Fruit fly (Drosophila melanogaster) whole organism, embryonic: ENCODE measurements around the gene Zip88E.

Source experiments
- ATbp ChIP-seq: fragments of 200-800 bp; sonication (Bioruptor generic); optimal IDR thresholded peaks from 2 replicates; lab custom pipeline; 2017; ENCODE audit warnings: missing biosample characterization, mild to moderate bottlenecking, missing genetic modification characterization, missing genetic modification reagents
- BtbVII ChIP-seq: fragments of 200-800 bp; sonication (Bioruptor generic); optimal IDR thresholded peaks from 3 replicates; lab custom pipeline; 2017; ENCODE audit warnings: missing biosample characterization, mild to moderate bottlenecking, missing genetic modification characterization
- CG10366 ChIP-seq: fragments of 200-800 bp; sonication (Bioruptor generic); IDR thresholded peaks from 2 replicates; pipeline ENCODE4 v1.3.6; 2022; ENCODE audit warnings: missing biosample characterization, missing genetic modification characterization
- CG11560 ChIP-seq: fragments of 200-800 bp; sonication (Bioruptor generic); IDR thresholded peaks from 3 replicates; pipeline ENCODE4 v1.3.6; 2022; ENCODE audit warnings: missing biosample characterization, missing genetic modification characterization
- CG11723 ChIP-seq: fragments of 200-800 bp; sonication (Bioruptor generic); optimal IDR thresholded peaks from 2 replicates; lab custom pipeline; 2017; ENCODE audit warnings: missing biosample characterization, mild to moderate bottlenecking, missing genetic modification characterization
- CG12236 ChIP-seq: fragments of 200-800 bp; sonication (Bioruptor generic); optimal IDR thresholded peaks from 2 replicates; lab custom pipeline; 2016; ENCODE audit warnings: missing biosample characterization, missing genetic modification characterization
- CG13624 ChIP-seq: fragments of 200-800 bp; sonication (Bioruptor generic); optimal IDR thresholded peaks from 2 replicates; lab custom pipeline; 2016; ENCODE audit warnings: missing biosample characterization, missing genetic modification characterization
- CG14965 ChIP-seq: fragments of 200-800 bp; sonication (Bioruptor generic); optimal IDR thresholded peaks from 2 replicates; lab custom pipeline; 2016; ENCODE audit warnings: missing biosample characterization, missing genetic modification characterization, borderline replicate concordance
- CG15073 ChIP-seq: fragments of 200-800 bp; sonication (Bioruptor generic); optimal IDR thresholded peaks from 2 replicates; lab custom pipeline; 2016; ENCODE audit warnings: missing biosample characterization, missing genetic modification characterization
- CG15479 ChIP-seq: fragments of 200-800 bp; sonication (Bioruptor generic); optimal IDR thresholded peaks from 3 replicates; lab custom pipeline; 2019; ENCODE audit warnings: missing biosample characterization, mild to moderate bottlenecking, missing genetic modification characterization, moderate library complexity
- CG15514 ChIP-seq: fragments of 200-800 bp; sonication (Bioruptor generic); optimal IDR thresholded peaks from 3 replicates; lab custom pipeline; 2017; ENCODE audit warnings: missing biosample characterization, missing genetic modification characterization, mild to moderate bottlenecking, moderate library complexity, missing genetic modification reagents
- CG17328 ChIP-seq: fragments of 200-800 bp; sonication (Bioruptor generic); IDR thresholded peaks from 2 replicates; pipeline ENCODE4 v1.3.6; 2022; ENCODE audit warnings: missing biosample characterization, missing genetic modification characterization
- CG31224 ChIP-seq: fragments of 200-800 bp; sonication (Bioruptor generic); IDR thresholded peaks from 2 replicates; pipeline ENCODE4 v1.3.6; 2022; ENCODE audit warnings: missing biosample characterization, missing genetic modification characterization
- CG3163 ChIP-seq: fragments of 200-800 bp; sonication (Bioruptor generic); optimal IDR thresholded peaks from 3 replicates; lab custom pipeline; 2016; ENCODE audit warnings: missing biosample characterization, missing genetic modification characterization
- CG32772 ChIP-seq: fragments of 200-800 bp; sonication (Bioruptor generic); IDR thresholded peaks from 2 replicates; pipeline ENCODE4 v1.3.6; 2022; ENCODE audit warnings: missing biosample characterization, missing genetic modification characterization
- CG34224 ChIP-seq: fragments of 200-800 bp; sonication (Bioruptor generic); IDR thresholded peaks from 3 replicates; pipeline ENCODE4 v1.3.6; 2022; ENCODE audit warnings: missing biosample characterization, missing genetic modification characterization; ENCODE audit not compliant: partially characterized antibody
- CG34422 ChIP-seq: fragments of 200-800 bp; sonication (Bioruptor generic); IDR thresholded peaks from 3 replicates; pipeline ENCODE4 v1.3.6; 2022; ENCODE audit warnings: missing biosample characterization, missing genetic modification characterization
- CG43689 ChIP-seq: fragments of 200-800 bp; sonication (Bioruptor generic); IDR thresholded peaks from 2 replicates; pipeline ENCODE4 v1.3.6; 2022; ENCODE audit warnings: missing biosample characterization, missing genetic modification characterization
- CG4820 ChIP-seq: fragments of 200-800 bp; sonication (Bioruptor generic); optimal IDR thresholded peaks from 3 replicates; lab custom pipeline; 2016; ENCODE audit warnings: missing biosample characterization, missing genetic modification characterization
- CG7745 ChIP-seq: fragments of 200-800 bp; sonication (Bioruptor generic); optimal IDR thresholded peaks from 2 replicates; lab custom pipeline; 2018; ENCODE audit warnings: missing biosample characterization, mild to moderate bottlenecking, missing genetic modification characterization, moderate library complexity
- CG8924 ChIP-seq: fragments of 200-800 bp; optimal IDR thresholded peaks from 3 replicates; lab custom pipeline; 2019; ENCODE audit warnings: missing biosample characterization, mild to moderate bottlenecking, missing genetic modification characterization, moderate library complexity
- CG9932 ChIP-seq: fragments of 200-800 bp; sonication (Bioruptor generic); IDR thresholded peaks from 2 replicates; pipeline ENCODE4 v1.3.6; 2022; ENCODE audit warnings: missing biosample characterization, missing genetic modification characterization
- CHES-1-like ChIP-seq: fragments of 200-800 bp; sonication (Bioruptor generic); optimal IDR thresholded peaks from 2 replicates; lab custom pipeline; 2016; ENCODE audit warnings: missing biosample characterization, missing genetic modification characterization
- CoRest ChIP-seq: fragments of 200-800 bp; sonication (Bioruptor generic); optimal IDR thresholded peaks from 3 replicates; lab custom pipeline; 2018; ENCODE audit warnings: missing biosample characterization, mild to moderate bottlenecking, missing genetic modification characterization, moderate library complexity
- CrebB ChIP-seq: fragments of 200-800 bp; sonication (Bioruptor generic); optimal IDR thresholded peaks from 3 replicates; lab custom pipeline; 2018; ENCODE audit warnings: missing biosample characterization, mild to moderate bottlenecking, missing genetic modification characterization
- D ChIP-seq, 2 experiments: fragments of 200-800 bp in 1 of 2; fragments of >200 bp in 1 of 2; sonication (Bioruptor generic) in 1 of 2; optimal IDR thresholded peaks; 2 replicates in 1 of 2; 3 replicates in 1 of 2; lab custom pipeline; 2017; ENCODE audit warnings: mild to moderate bottlenecking in 1 of 2, missing biosample characterization in 1 of 2, missing genetic modification characterization in 1 of 2, missing genetic modification reagents in 1 of 2
- Dek ChIP-seq: fragments of 200-800 bp; sonication (Bioruptor generic); optimal IDR thresholded peaks from 3 replicates; lab custom pipeline; 2019; ENCODE audit warnings: missing biosample characterization, mild to moderate bottlenecking, missing genetic modification characterization, moderate library complexity
- Dp ChIP-seq: fragments of 200-800 bp; sonication (Bioruptor generic); optimal IDR thresholded peaks from 2 replicates; lab custom pipeline; 2018; ENCODE audit warnings: missing biosample characterization, mild to moderate bottlenecking, missing genetic modification characterization, moderate library complexity
- E2f1 ChIP-seq: fragments of 200-800 bp; sonication (Bioruptor generic); IDR thresholded peaks from 2 replicates; pipeline ENCODE4 v1.3.6; 2022; ENCODE audit warnings: missing biosample characterization, missing genetic modification characterization
- ERR ChIP-seq: fragments of 200-800 bp; sonication (Bioruptor generic); optimal IDR thresholded peaks from 2 replicates; lab custom pipeline; 2016; ENCODE audit warnings: missing biosample characterization, missing genetic modification characterization
- Elba2 ChIP-seq: fragments of 200-800 bp; sonication (Bioruptor generic); optimal IDR thresholded peaks from 3 replicates; lab custom pipeline; 2016; ENCODE audit warnings: missing biosample characterization, missing genetic modification characterization
- NC2α ChIP-seq: fragments of 200-800 bp; sonication (Bioruptor generic); optimal IDR thresholded peaks from 2 replicates; lab custom pipeline; 2016; ENCODE audit warnings: missing biosample characterization, missing genetic modification characterization
- Optix ChIP-seq: fragments of 200-800 bp; sonication (Bioruptor generic); IDR thresholded peaks from 3 replicates; pipeline ENCODE4 v1.3.6; 2022; ENCODE audit warnings: missing biosample characterization, missing genetic modification characterization
- Ssrp ChIP-seq: fragments of 200-800 bp; sonication (Bioruptor generic); optimal IDR thresholded peaks from 2 replicates; lab custom pipeline; 2018; ENCODE audit warnings: missing biosample characterization, mild to moderate bottlenecking, missing genetic modification characterization, moderate library complexity
- Taf1 ChIP-seq: fragments of 200-800 bp; sonication (Bioruptor generic); IDR thresholded peaks from 2 replicates; pipeline ENCODE4 v1.3.6; 2022; ENCODE audit warnings: missing biosample characterization, missing genetic modification characterization
- crol ChIP-seq: fragments of 200-800 bp; sonication (Bioruptor generic); IDR thresholded peaks from 2 replicates; pipeline ENCODE4 v1.3.6; 2022; ENCODE audit warnings: missing biosample characterization, missing genetic modification characterization
- dan ChIP-seq: fragments of 200-800 bp; sonication (Bioruptor generic); IDR thresholded peaks from 2 replicates; pipeline ENCODE4 v1.3.6; 2022; ENCODE audit warnings: missing biosample characterization, missing genetic modification characterization
- dmrt99B ChIP-seq: fragments of 200-800 bp; sonication (Bioruptor generic); optimal IDR thresholded peaks from 2 replicates; lab custom pipeline; 2018; ENCODE audit warnings: missing biosample characterization, mild to moderate bottlenecking, missing genetic modification characterization, moderate library complexity
- fu2 ChIP-seq: fragments of 200-800 bp; sonication (Bioruptor generic); optimal IDR thresholded peaks from 2 replicates; lab custom pipeline; 2016; ENCODE audit warnings: missing biosample characterization, missing genetic modification characterization
- gce ChIP-seq: fragments of 200-800 bp; sonication (Bioruptor generic); IDR thresholded peaks from 3 replicates; pipeline ENCODE4 v1.3.6; 2022; ENCODE audit warnings: missing biosample characterization, missing genetic modification characterization
- gsb ChIP-seq: fragments of 200-800 bp; sonication (Bioruptor generic); IDR thresholded peaks from 2 replicates; pipeline ENCODE4 v1.3.6; 2022; ENCODE audit warnings: missing biosample characterization, missing genetic modification characterization
- mam ChIP-seq: fragments of 200-800 bp; sonication (Bioruptor generic); optimal IDR thresholded peaks from 3 replicates; lab custom pipeline; 2016; ENCODE audit warnings: missing biosample characterization, missing genetic modification characterization
- mld ChIP-seq: fragments of 200-800 bp; sonication (Bioruptor generic); IDR thresholded peaks from 3 replicates; pipeline ENCODE4 v1.3.6; 2022; ENCODE audit warnings: missing biosample characterization, missing genetic modification characterization; ENCODE audit not compliant: partially characterized antibody
- nom ChIP-seq: fragments of 200-800 bp; sonication (Bioruptor generic); optimal IDR thresholded peaks from 2 replicates; lab custom pipeline; 2017; ENCODE audit warnings: missing biosample characterization, missing genetic modification characterization, mild to moderate bottlenecking, moderate library complexity, missing genetic modification reagents
- odd ChIP-seq: fragments of 200-800 bp; sonication (Bioruptor generic); optimal IDR thresholded peaks from 2 replicates; lab custom pipeline; 2017; ENCODE audit warnings: missing biosample characterization, mild to moderate bottlenecking, missing genetic modification characterization
- pb ChIP-seq: fragments of 200-800 bp; sonication (Bioruptor generic); optimal IDR thresholded peaks from 3 replicates; lab custom pipeline; 2016; ENCODE audit warnings: missing biosample characterization, missing genetic modification characterization
- slp2 ChIP-seq: fragments of 200-800 bp; sonication (Bioruptor generic); optimal IDR thresholded peaks from 2 replicates; lab custom pipeline; 2016; ENCODE audit warnings: missing biosample characterization, missing genetic modification characterization
- sr ChIP-seq: fragments of 200-800 bp; sonication (Bioruptor generic); IDR thresholded peaks from 3 replicates; pipeline ENCODE4 v1.3.6; 2022; ENCODE audit warnings: missing biosample characterization, missing genetic modification characterization
- tna ChIP-seq: fragments of 200-800 bp; sonication (Bioruptor generic); IDR thresholded peaks from 2 replicates; pipeline ENCODE4 v1.3.6; 2022; ENCODE audit warnings: missing biosample characterization, missing genetic modification characterization; ENCODE audit not compliant: partially characterized antibody
- twi ChIP-seq: fragments of 200-800 bp; optimal IDR thresholded peaks from 2 replicates; lab custom pipeline; 2019; ENCODE audit warnings: missing biosample characterization, mild to moderate bottlenecking, missing genetic modification characterization, moderate library complexity
- wdn ChIP-seq: fragments of 200-800 bp; sonication (Bioruptor generic); IDR thresholded peaks from 2 replicates; pipeline ENCODE4 v1.3.6; 2022; ENCODE audit warnings: missing biosample characterization, missing genetic modification characterization
- zfh2 ChIP-seq: fragments of 200-800 bp; sonication (Bioruptor generic); optimal IDR thresholded peaks from 2 replicates; lab custom pipeline; 2016; ENCODE audit warnings: missing biosample characterization, missing genetic modification characterization

Gene Zip88E

DNA sequence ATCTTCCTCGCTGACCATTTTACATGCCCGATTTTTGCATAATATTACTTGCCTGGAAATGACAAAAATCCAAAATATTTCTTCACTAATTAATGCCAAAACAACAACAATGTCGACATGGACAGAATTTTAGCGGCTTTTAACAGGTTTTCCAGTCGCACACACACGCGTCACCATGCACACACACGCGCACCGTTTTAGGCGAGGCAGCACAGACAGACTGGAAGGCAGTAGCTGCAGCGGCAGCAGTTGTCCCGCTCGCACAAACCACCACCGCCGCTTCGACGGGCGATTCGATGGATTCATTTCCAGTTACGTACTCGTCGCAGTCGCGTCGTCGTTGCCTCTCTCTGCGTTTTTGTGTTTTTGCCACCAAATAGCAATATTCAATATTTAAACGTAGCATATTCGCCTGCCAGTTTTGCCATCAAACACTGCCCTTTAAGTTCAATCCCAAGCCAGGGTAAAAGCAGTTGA is 22.2 kb downstream of the Zip88E start, which contains the start of gene CG45218 (continued):
- TF ChIP-seq CG43689 (GFP tag; lab: Robert Waterston, UW) (no peak), CG12236 (GFP tag; lab: Kevin White, UChicago) (no peak), Dek (no peak), ERR (GFP tag; lab: Kevin White, UChicago) (no peak), BtbVII (GFP tag; lab: Kevin White, UChicago) (no peak), CG15514 (no peak), twi (tag; lab: Kevin White, UChicago) (no peak), mld (GFP tag; lab: Robert Waterston, UW) (no peak), Optix (GFP tag; lab: Robert Waterston, UW) (no peak), CG7745 (tag; lab: Kevin White, UChicago) (peak; percentile 18), E2f1 (no peak), gsb (GFP tag; lab: Robert Waterston, UW) (no peak), Dp (GFP tag; lab: Kevin White, UChicago) (no peak), crol (no peak), dmrt99B (tag; lab: Kevin White, UChicago) (no peak), CG14965 (GFP tag; lab: Kevin White, UChicago) (no peak), D (optimal IDR thresholded peaks at IDR 0.05; lab: Kevin White, UChicago) (no peak), D (GFP tag; optimal IDR thresholded peaks at IDR 0.05; lab: Kevin White, UChicago) (no peak), CG17328 (no peak), nom (GFP tag; lab: Kevin White, UChicago) (no peak), Ssrp (tag; lab: Kevin White, UChicago) (no peak), CG11560 (no peak), pb (GFP tag; lab: Kevin White, UChicago) (no peak), CG34224 (GFP tag; lab: Robert Waterston, UW) (no peak), mam (GFP tag; lab: Kevin White, UChicago) (no peak), CG15073 (GFP tag; lab: Kevin White, UChicago) (no peak), CG11723 (GFP tag; lab: Kevin White, UChicago) (no peak), wdn (GFP tag; lab: Robert Waterston, UW) (no peak), CG31224 (GFP tag; lab: Robert Waterston, UW) (no peak), gce (GFP tag; lab: Robert Waterston, UW) (no peak), Elba2 (GFP tag; lab: Kevin White, UChicago) (no peak), CG34422 (GFP tag; lab: Robert Waterston, UW) (no peak), NC2α (GFP tag; lab: Kevin White, UChicago) (no peak), CG4820 (GFP tag; lab: Kevin White, UChicago) (no peak), tna (GFP tag; lab: Robert Waterston, UW) (no peak), dan (no peak), sr (GFP tag; lab: Robert Waterston, UW) (no peak), CoRest (no peak), CHES-1-like (no peak), zfh2 (GFP tag; lab: Kevin White, UChicago) (no peak), CG15479 (GFP tag; lab: Kevin White, UChicago) (peak; percentile 44), Taf1 (GFP tag; lab: Robert Waterston, UW) (no peak), CG9932 (no peak), fu2 (GFP tag; lab: Kevin White, UChicago) (no peak), odd (no peak), CG3163 (peak; percentile 64), CG10366 (GFP tag; lab: Robert Waterston, UW) (no peak), CG13624 (GFP tag; lab: Kevin White, UChicago) (no peak), CG32772 (GFP tag; lab: Robert Waterston, UW) (no peak), CrebB (no peak), ATbp (no peak), slp2 (GFP tag; lab: Kevin White, UChicago) (no peak), CG8924 (tag; lab: Kevin White, UChicago) (peak; percentile 42)
